Fruit fly (Drosophila melanogaster): ENCODE results near the gene COX7AL.

DNA sequence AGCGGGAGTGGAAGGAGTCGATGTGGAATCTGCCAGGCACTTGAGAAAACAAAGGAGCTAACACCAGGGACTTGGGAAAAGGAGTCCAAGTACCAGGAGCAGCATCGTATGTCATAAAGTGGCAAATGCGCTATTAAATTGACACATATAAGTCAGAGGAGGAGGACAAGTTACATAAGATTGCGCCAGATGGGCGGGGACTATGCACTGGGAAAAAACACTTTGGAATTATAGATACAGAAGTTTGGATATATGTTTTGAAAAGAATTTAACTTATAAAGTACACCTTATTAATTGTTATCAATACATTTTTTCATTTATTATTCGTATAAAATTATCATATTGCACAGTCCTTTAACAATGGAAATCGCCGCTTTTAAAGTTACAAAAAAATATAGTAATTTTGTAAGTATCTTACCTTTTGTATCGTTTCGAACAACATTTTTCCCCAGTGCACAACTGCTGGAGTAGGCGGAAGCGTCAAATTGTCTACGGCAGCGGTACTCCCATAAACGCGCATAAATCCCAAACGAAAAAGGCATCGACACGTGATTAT, 7.4 kb upstream of the COX7AL start:
- TF ChIP-seq Dll (optimal IDR thresholded peaks at IDR 0.05): no peak
- no peak for TF ChIP-seq usp (GFP tag; optimal IDR thresholded peaks at IDR 0.05)
- no peak for TF ChIP-seq EcR (GFP tag; optimal IDR thresholded peaks at IDR 0.05)

Data from whole organism.